Fruit fly (Drosophila melanogaster) whole organism, prepupa: ENCODE data around the gene CG8353.

ENCODE experiments used
- CG11294 ChIP-seq: fragments of 200-800 bp; sonication (Bioruptor generic); IDR thresholded peaks from 2 replicates; pipeline ENCODE4 v1.3.6; 2022; ENCODE audit warnings: missing biosample characterization, missing genetic modification characterization
- CG15336 ChIP-seq: fragments of 200-800 bp; sonication (Bioruptor generic); IDR thresholded peaks from 2 replicates; pipeline ENCODE4 v1.3.6; 2022; ENCODE audit warnings: missing biosample characterization, missing genetic modification characterization
- CG34406 ChIP-seq: fragments of 200-800 bp; sonication (Bioruptor generic); optimal IDR thresholded peaks from 3 replicates; lab custom pipeline; 2016; ENCODE audit warnings: missing biosample characterization, missing genetic modification characterization
- CG6792 ChIP-seq: fragments of 200-800 bp; sonication (Bioruptor generic); optimal IDR thresholded peaks from 3 replicates; lab custom pipeline; 2016; ENCODE audit warnings: missing biosample characterization, missing genetic modification characterization
- CG8319 ChIP-seq: fragments of 200-800 bp; sonication (Bioruptor generic); optimal IDR thresholded peaks from 3 replicates; lab custom pipeline; 2016; ENCODE audit warnings: missing biosample characterization, missing genetic modification characterization
- Eip78C ChIP-seq: fragments of 200-800 bp; sonication (Bioruptor generic); peaks from one replicate; lab custom pipeline; 2016; ENCODE audit warnings: missing biosample characterization, missing genetic modification characterization
- Lpt ChIP-seq: fragments of 200-800 bp; sonication (Bioruptor generic); optimal IDR thresholded peaks from 3 replicates; lab custom pipeline; 2016; ENCODE audit warnings: missing biosample characterization, missing genetic modification characterization
- Met ChIP-seq: fragments of 200-800 bp; sonication (Bioruptor generic); optimal IDR thresholded peaks from 3 replicates; lab custom pipeline; 2016; ENCODE audit warnings: missing biosample characterization, missing genetic modification characterization
- Sox14 ChIP-seq: fragments of 200-800 bp; sonication (Bioruptor generic); optimal IDR thresholded peaks from 3 replicates; lab custom pipeline; 2016; ENCODE audit warnings: missing biosample characterization, missing genetic modification characterization
- fd59A ChIP-seq: fragments of 200-800 bp; sonication (Bioruptor generic); optimal IDR thresholded peaks from 2 replicates; lab custom pipeline; 2017; ENCODE audit warnings: missing biosample characterization, mild to moderate bottlenecking, missing genetic modification characterization, missing genetic modification reagents
- spab ChIP-seq: fragments of 200-800 bp; sonication (Bioruptor generic); optimal IDR thresholded peaks from 2 replicates; lab custom pipeline; 2017; ENCODE audit warnings: missing biosample characterization, mild to moderate bottlenecking, missing genetic modification characterization, missing genetic modification reagents
- svp ChIP-seq: fragments of 200-800 bp; sonication (Bioruptor generic); peaks from one replicate; lab custom pipeline; 2016; ENCODE audit warnings: missing biosample characterization, missing genetic modification characterization

- TF ChIP-seq CG15336 (GFP tag; lab: Robert Waterston, UW) (no peak), CG11294 (GFP tag; lab: Robert Waterston, UW) (no peak), CG8319 (GFP tag; lab: Kevin White, UChicago) (no peak), Sox14 (no peak), CG34406 (peak; percentile 26), CG6792 (peak; percentile 41), fd59A (GFP tag; lab: Kevin White, UChicago) (no peak), Lpt (no peak), Met (GFP tag; lab: Kevin White, UChicago) (peak; percentile 31), svp (GFP tag; lab: Kevin White, UChicago) (no peak), Eip78C (GFP tag; lab: Kevin White, UChicago) (peak; percentile 28), spab (GFP tag; lab: Kevin White, UChicago) (no peak)
Observed at dm6 chr2L:8233571-8233970, 19.7 kb downstream of the CG8353 start.
